Fruit fly (Drosophila melanogaster) whole organism, embryonic: ENCODE measurements around the gene SMC6.

Source experiments
- Aef1 ChIP-seq: fragments of 200-800 bp; sonication (Bioruptor generic); IDR thresholded peaks from 3 replicates; pipeline ENCODE4 v1.3.6; 2022; ENCODE audit warnings: missing biosample characterization, missing genetic modification characterization
- Asciz ChIP-seq: fragments of 200-800 bp; sonication (Bioruptor generic); optimal IDR thresholded peaks from 2 replicates; lab custom pipeline; 2017; ENCODE audit warnings: missing biosample characterization, mild to moderate bottlenecking, missing genetic modification characterization, missing genetic modification reagents
- CG10274 ChIP-seq: fragments of 200-800 bp; sonication (Bioruptor generic); optimal IDR thresholded peaks from 3 replicates; lab custom pipeline; 2017; ENCODE audit warnings: missing biosample characterization, mild to moderate bottlenecking, missing genetic modification characterization
- CG11085 ChIP-seq: fragments of 200-800 bp; sonication (Bioruptor generic); IDR thresholded peaks from 2 replicates; pipeline ENCODE4 v1.3.6; 2022; ENCODE audit warnings: missing biosample characterization, missing genetic modification characterization
- CG11247 ChIP-seq: fragments of 200-800 bp; sonication (Bioruptor generic); IDR thresholded peaks from 2 replicates; pipeline ENCODE4 v1.3.6; 2022; ENCODE audit warnings: missing biosample characterization, missing genetic modification characterization
- CG11695 ChIP-seq: fragments of 200-800 bp; sonication (Bioruptor generic); IDR thresholded peaks from 3 replicates; pipeline ENCODE4 v1.3.6; 2022; ENCODE audit warnings: missing biosample characterization, missing genetic modification characterization
- CG16815 ChIP-seq: fragments of 200-800 bp; sonication (Bioruptor generic); optimal IDR thresholded peaks from 3 replicates; lab custom pipeline; 2017; ENCODE audit warnings: missing biosample characterization, mild to moderate bottlenecking, missing genetic modification characterization
- CG17359 ChIP-seq: fragments of 200-800 bp; sonication (Bioruptor generic); optimal IDR thresholded peaks from 3 replicates; lab custom pipeline; 2018; ENCODE audit warnings: missing biosample characterization, mild to moderate bottlenecking, missing genetic modification characterization, moderate library complexity
- CG3163 ChIP-seq: fragments of 200-800 bp; sonication (Bioruptor generic); optimal IDR thresholded peaks from 3 replicates; lab custom pipeline; 2016; ENCODE audit warnings: missing biosample characterization, missing genetic modification characterization
- CG32532 ChIP-seq: fragments of 200-800 bp; sonication (Bioruptor generic); IDR thresholded peaks from 2 replicates; pipeline ENCODE4 v1.3.6; 2022; ENCODE audit warnings: missing biosample characterization, missing genetic modification characterization
- CG3995 ChIP-seq: fragments of 200-800 bp; sonication (Bioruptor generic); optimal IDR thresholded peaks from 3 replicates; lab custom pipeline; 2016; ENCODE audit warnings: missing biosample characterization, missing genetic modification characterization
- CG5180 ChIP-seq: fragments of 200-800 bp; sonication (Bioruptor generic); optimal IDR thresholded peaks from 3 replicates; lab custom pipeline; 2017; ENCODE audit warnings: missing biosample characterization, missing genetic modification characterization, mild to moderate bottlenecking, moderate library complexity, missing genetic modification reagents
- CG6272 ChIP-seq: fragments of 200-800 bp; sonication (Bioruptor generic); IDR thresholded peaks from 2 replicates; pipeline ENCODE4 v1.3.6; 2022; ENCODE audit warnings: missing biosample characterization, missing genetic modification characterization
- CG6791 ChIP-seq: fragments of 200-800 bp; sonication (Bioruptor generic); IDR thresholded peaks from 3 replicates; pipeline ENCODE4 v1.3.6; 2022; ENCODE audit warnings: missing biosample characterization, missing genetic modification characterization; ENCODE audit not compliant: partially characterized antibody
- CG7786 ChIP-seq: fragments of 200-800 bp; sonication (Bioruptor generic); optimal IDR thresholded peaks from 2 replicates; lab custom pipeline; 2016; ENCODE audit warnings: missing biosample characterization, missing genetic modification characterization
- CG7963 ChIP-seq: fragments of 200-800 bp; sonication (Bioruptor generic); IDR thresholded peaks from 3 replicates; pipeline ENCODE4 v1.3.6; 2022; ENCODE audit warnings: missing biosample characterization, missing genetic modification characterization; ENCODE audit not compliant: partially characterized antibody
- CG9797 ChIP-seq: fragments of 200-800 bp; sonication (Bioruptor generic); optimal IDR thresholded peaks from 3 replicates; lab custom pipeline; 2018; ENCODE audit warnings: missing biosample characterization, mild to moderate bottlenecking, missing genetic modification characterization
- CG9817 ChIP-seq: fragments of 200-800 bp; sonication (Bioruptor generic); optimal IDR thresholded peaks from 2 replicates; lab custom pipeline; 2018; ENCODE audit warnings: missing biosample characterization, mild to moderate bottlenecking, missing genetic modification characterization, moderate library complexity
- CG9876 ChIP-seq: fragments of 200-800 bp; sonication (Bioruptor generic); optimal IDR thresholded peaks from 2 replicates; lab custom pipeline; 2016; ENCODE audit warnings: missing biosample characterization, missing genetic modification characterization
- Camta ChIP-seq: fragments of 200-800 bp; sonication (Bioruptor generic); optimal IDR thresholded peaks from 2 replicates; lab custom pipeline; 2016; ENCODE audit warnings: missing biosample characterization, missing genetic modification characterization
- Chrac-16 ChIP-seq: fragments of 200-800 bp; sonication (Bioruptor generic); optimal IDR thresholded peaks from 3 replicates; lab custom pipeline; 2016; ENCODE audit warnings: missing biosample characterization, missing genetic modification characterization
- Doc2 ChIP-seq: fragments of 200-800 bp; sonication (Bioruptor generic); IDR thresholded peaks from 2 replicates; pipeline ENCODE4 v1.3.6; 2022; ENCODE audit warnings: missing biosample characterization, missing genetic modification characterization
- Dref ChIP-seq: fragments of 200-800 bp; sonication (Bioruptor generic); IDR thresholded peaks from 2 replicates; pipeline ENCODE4 v1.3.6; 2022; ENCODE audit warnings: missing biosample characterization, missing genetic modification characterization
- Fer1 ChIP-seq: fragments of 200-800 bp; sonication (Bioruptor generic); optimal IDR thresholded peaks from 2 replicates; lab custom pipeline; 2017; ENCODE audit warnings: missing biosample characterization, mild to moderate bottlenecking, missing genetic modification characterization
- Fer3 ChIP-seq: fragments of 200-800 bp; sonication (Bioruptor generic); optimal IDR thresholded peaks from 2 replicates; lab custom pipeline; 2018; ENCODE audit warnings: missing biosample characterization, mild to moderate bottlenecking, missing genetic modification characterization, moderate library complexity
- H2.0 ChIP-seq: fragments of 200-800 bp; sonication (Bioruptor generic); IDR thresholded peaks from 2 replicates; pipeline ENCODE4 v1.3.6; 2022; ENCODE audit warnings: missing biosample characterization, missing genetic modification characterization
- HLHmδ ChIP-seq: fragments of 200-800 bp; sonication (Bioruptor generic); optimal IDR thresholded peaks from 2 replicates; lab custom pipeline; 2018; ENCODE audit warnings: missing biosample characterization, mild to moderate bottlenecking, missing genetic modification characterization, moderate library complexity
- MESR4 ChIP-seq: fragments of 200-800 bp; sonication (Bioruptor generic); optimal IDR thresholded peaks from 2 replicates; lab custom pipeline; 2018; ENCODE audit warnings: missing biosample characterization, mild to moderate bottlenecking, missing genetic modification characterization, moderate library complexity
- Neu2 ChIP-seq: fragments of 200-800 bp; sonication (Bioruptor generic); optimal IDR thresholded peaks from 3 replicates; lab custom pipeline; 2016; ENCODE audit warnings: missing biosample characterization, missing genetic modification characterization, borderline replicate concordance
- Nf-YB ChIP-seq: fragments of 200-800 bp; sonication (Bioruptor generic); optimal IDR thresholded peaks from 3 replicates; lab custom pipeline; 2019; ENCODE audit warnings: missing biosample characterization, mild to moderate bottlenecking, missing genetic modification characterization, moderate library complexity
- NfI ChIP-seq: fragments of 200-800 bp; sonication (Bioruptor generic); optimal IDR thresholded peaks from 3 replicates; lab custom pipeline; 2018; ENCODE audit warnings: missing biosample characterization, mild to moderate bottlenecking, missing genetic modification characterization, moderate library complexity
- Opbp ChIP-seq: fragments of 200-800 bp; sonication (Bioruptor generic); IDR thresholded peaks from 3 replicates; pipeline ENCODE4 v1.3.6; 2022; ENCODE audit warnings: missing biosample characterization, missing genetic modification characterization; ENCODE audit not compliant: partially characterized antibody
- TFAM ChIP-seq: fragments of 200-800 bp; sonication (Bioruptor generic); optimal IDR thresholded peaks from 2 replicates; lab custom pipeline; 2017; ENCODE audit warnings: missing biosample characterization, missing genetic modification characterization, inconsistent platforms
- Taf1 ChIP-seq: fragments of 200-800 bp; sonication (Bioruptor generic); IDR thresholded peaks from 2 replicates; pipeline ENCODE4 v1.3.6; 2022; ENCODE audit warnings: missing biosample characterization, missing genetic modification characterization
- Xrp1 ChIP-seq: fragments of 200-800 bp; sonication (Bioruptor generic); IDR thresholded peaks from 2 replicates; pipeline ENCODE4 v1.3.6; 2022; ENCODE audit warnings: missing biosample characterization, missing genetic modification characterization
- amos ChIP-seq: fragments of 200-800 bp; sonication (Bioruptor generic); IDR thresholded peaks from 2 replicates; pipeline ENCODE4 v1.3.6; 2022; ENCODE audit warnings: missing biosample characterization, missing genetic modification characterization; ENCODE audit not compliant: partially characterized antibody
- emc ChIP-seq: fragments of 200-800 bp; sonication (Bioruptor generic); optimal IDR thresholded peaks from 2 replicates; lab custom pipeline; 2016; ENCODE audit warnings: missing biosample characterization, missing genetic modification characterization
- her ChIP-seq: fragments of 200-800 bp; sonication (Bioruptor generic); optimal IDR thresholded peaks from 2 replicates; lab custom pipeline; 2016; ENCODE audit warnings: missing biosample characterization, missing genetic modification characterization
- inv ChIP-seq: fragments of 200-800 bp; sonication (Bioruptor generic); IDR thresholded peaks from 2 replicates; pipeline ENCODE4 v1.3.6; 2022; ENCODE audit warnings: missing biosample characterization, missing genetic modification characterization; ENCODE audit not compliant: partially characterized antibody
- knrl ChIP-seq: fragments of 200-800 bp; sonication (Bioruptor generic); IDR thresholded peaks from 3 replicates; pipeline ENCODE4 v1.3.6; 2022; ENCODE audit warnings: missing biosample characterization, missing genetic modification characterization; ENCODE audit not compliant: partially characterized antibody
- luna ChIP-seq: fragments of 200-800 bp; sonication (Bioruptor generic); optimal IDR thresholded peaks from 2 replicates; lab custom pipeline; 2016; ENCODE audit warnings: missing biosample characterization, missing genetic modification characterization
- mirr ChIP-seq: fragments of 200-800 bp; sonication (Bioruptor generic); optimal IDR thresholded peaks from 3 replicates; lab custom pipeline; 2018; ENCODE audit warnings: missing biosample characterization, mild to moderate bottlenecking, missing genetic modification characterization
- oc ChIP-seq: fragments of 200-800 bp; sonication (Bioruptor generic); optimal IDR thresholded peaks from 2 replicates; lab custom pipeline; 2018; ENCODE audit warnings: missing biosample characterization, mild to moderate bottlenecking, missing genetic modification characterization, moderate library complexity
- pfk ChIP-seq: fragments of 200-800 bp; sonication (Bioruptor generic); optimal IDR thresholded peaks from 2 replicates; lab custom pipeline; 2018; ENCODE audit warnings: missing biosample characterization, mild to moderate bottlenecking, missing genetic modification characterization, moderate library complexity
- pho ChIP-seq: fragments of 200-800 bp; sonication (Bioruptor generic); optimal IDR thresholded peaks from 2 replicates; lab custom pipeline; 2016; ENCODE audit warnings: missing biosample characterization, missing genetic modification characterization
- slbo ChIP-seq: fragments of 200-800 bp; sonication (Bioruptor generic); IDR thresholded peaks from 2 replicates; pipeline ENCODE4 v1.3.6; 2022; ENCODE audit warnings: missing biosample characterization, missing genetic modification characterization
- ssp ChIP-seq: fragments of 200-800 bp; sonication (Bioruptor generic); IDR thresholded peaks from 2 replicates; pipeline ENCODE4 v1.3.6; 2022; ENCODE audit warnings: missing biosample characterization, missing genetic modification characterization
- tup ChIP-seq: fragments of 200-800 bp; sonication (Bioruptor generic); optimal IDR thresholded peaks from 2 replicates; lab custom pipeline; 2016; ENCODE audit warnings: missing biosample characterization, mild to moderate bottlenecking, missing genetic modification characterization, moderate library complexity
- tx ChIP-seq: fragments of 200-800 bp; sonication (Bioruptor generic); optimal IDR thresholded peaks from 2 replicates; lab custom pipeline; 2016; ENCODE audit warnings: missing biosample characterization, missing genetic modification characterization
- unc-4 ChIP-seq: fragments of 200-800 bp; sonication (Bioruptor generic); IDR thresholded peaks from 2 replicates; pipeline ENCODE4 v1.3.6; 2022; ENCODE audit warnings: missing biosample characterization, missing genetic modification characterization; ENCODE audit not compliant: partially characterized antibody

SMC6 gene

dm6 chr3R:24169362-24169761, 23.9 kb downstream of the SMC6 start, which contains the start of gene CG5510 (continued):
- peak; percentile 45 for TF ChIP-seq CG3163 (GFP tag; lab: Kevin White, UChicago)
- no peak for TF ChIP-seq Taf1 (GFP tag; lab: Robert Waterston, UW)
- peak; percentile 3 for TF ChIP-seq CG9876
- peak; percentile 57 for TF ChIP-seq CG9797 (GFP tag; lab: Kevin White, UChicago)
- TF ChIP-seq TFAM (GFP tag; lab: Kevin White, UChicago), result no peak
- TF ChIP-seq Asciz (GFP tag; lab: Kevin White, UChicago), result no peak
- peak; percentile 98 for TF ChIP-seq unc-4 (GFP tag; lab: Robert Waterston, UW)
- TF ChIP-seq inv (GFP tag; lab: Robert Waterston, UW), result peak; percentile 95
- peak; percentile 38 for TF ChIP-seq Chrac-16 (GFP tag; lab: Kevin White, UChicago)
- no peak for TF ChIP-seq CG5180 (GFP tag; lab: Kevin White, UChicago)
- TF ChIP-seq CG7963 (GFP tag; lab: Robert Waterston, UW), result peak; percentile 98
- TF ChIP-seq H2.0, result no peak
- peak; percentile 12 for TF ChIP-seq Nf-YB (GFP tag; lab: Kevin White, UChicago)
- TF ChIP-seq CG11085 (GFP tag; lab: Robert Waterston, UW), result no peak; the same call in 1 of the 2 replicates
- TF ChIP-seq CG11247 (GFP tag; lab: Robert Waterston, UW), result peak; percentile 63; the same call in 1 of the 2 replicates
- peak; percentile 100 for TF ChIP-seq CG3995 (GFP tag; lab: Kevin White, UChicago)
- TF ChIP-seq ssp, result peak; percentile 24; the same call in 1 of the 2 replicates
- no peak for TF ChIP-seq Neu2 (GFP tag; lab: Kevin White, UChicago)
- peak; percentile 7 for TF ChIP-seq pfk (GFP tag; lab: Kevin White, UChicago)
- peak; percentile 95 for TF ChIP-seq knrl (GFP tag; lab: Robert Waterston, UW)
- TF ChIP-seq tx (GFP tag; lab: Kevin White, UChicago), result peak; percentile 48
- TF ChIP-seq Xrp1 (GFP tag; lab: Robert Waterston, UW), result no peak; the same call in 1 of the 2 replicates
- TF ChIP-seq CG7786 (GFP tag; lab: Kevin White, UChicago), result peak; percentile 25
- TF ChIP-seq amos (GFP tag; lab: Robert Waterston, UW), result peak; percentile 98
- TF ChIP-seq CG6272 (GFP tag; lab: Robert Waterston, UW), result peak; percentile 32; the same call in 1 of the 2 replicates
- peak; percentile 57; the same call in 2 of the 3 replicates for TF ChIP-seq Aef1 (GFP tag; lab: Robert Waterston, UW)
- no peak for TF ChIP-seq emc (GFP tag; lab: Kevin White, UChicago)
- TF ChIP-seq mirr, result peak; percentile 30
- peak; percentile 43 for TF ChIP-seq CG17359
- no peak for TF ChIP-seq CG10274 (GFP tag; lab: Kevin White, UChicago)
- TF ChIP-seq CG16815 (GFP tag; lab: Kevin White, UChicago), result no peak
- peak; percentile 58 for TF ChIP-seq Camta (GFP tag; lab: Kevin White, UChicago)
- peak; percentile 56 for TF ChIP-seq CG9817 (tag; lab: Kevin White, UChicago)
- no peak for TF ChIP-seq tup (GFP tag; lab: Kevin White, UChicago)
- peak; percentile 74 for TF ChIP-seq pho (GFP tag; lab: Kevin White, UChicago)
- TF ChIP-seq Fer3 (tag; lab: Kevin White, UChicago), result peak; percentile 8
- TF ChIP-seq Fer1 (GFP tag; lab: Kevin White, UChicago), result peak; percentile 37
- TF ChIP-seq CG32532 (GFP tag; lab: Robert Waterston, UW), result peak; percentile 65
- TF ChIP-seq NfI (GFP tag; lab: Kevin White, UChicago), result peak; percentile 27
- peak; percentile 78 for TF ChIP-seq slbo (GFP tag; lab: Robert Waterston, UW)
- TF ChIP-seq Dref (GFP tag; lab: Robert Waterston, UW), result peak; percentile 100
- TF ChIP-seq Doc2 (GFP tag; lab: Robert Waterston, UW), result no peak
- TF ChIP-seq luna (GFP tag; lab: Kevin White, UChicago), result no peak
- peak; percentile 97 for TF ChIP-seq Opbp (GFP tag; lab: Robert Waterston, UW)
- TF ChIP-seq MESR4 (GFP tag; lab: Kevin White, UChicago), result peak; percentile 90
- TF ChIP-seq CG11695, result no peak; the same call in 2 of the 3 replicates
- peak; percentile 99 for TF ChIP-seq CG6791 (GFP tag; lab: Robert Waterston, UW)
- TF ChIP-seq oc (tag; lab: Kevin White, UChicago), result peak; percentile 10
- no peak for TF ChIP-seq HLHmδ
- peak; percentile 26 for TF ChIP-seq her (GFP tag; lab: Kevin White, UChicago)
